Fruit fly (Drosophila melanogaster): Measurements from ENCODE around the gene hwt.

The hwt gene

DNA sequence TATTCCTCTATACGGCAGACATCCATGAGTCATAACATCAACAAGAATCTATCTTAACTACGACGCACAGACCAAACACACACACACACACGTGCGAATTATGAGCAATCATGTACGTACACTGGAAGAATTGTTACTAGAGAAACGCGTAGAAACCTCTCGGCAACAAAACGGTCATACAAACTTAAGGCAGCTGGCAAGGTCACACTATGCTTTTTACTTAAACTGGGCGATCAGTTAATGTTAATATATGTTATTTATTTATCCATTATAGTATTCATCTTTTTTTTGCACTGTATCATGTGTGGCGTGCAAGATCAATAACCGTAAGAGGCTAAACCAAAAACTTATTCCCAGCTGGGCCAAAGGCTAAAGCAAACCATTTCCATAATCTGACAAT lies 29.0 kb downstream of the hwt start (continued):
- TF ChIP-seq CG4424 (GFP tag; optimal IDR thresholded peaks at IDR 0.05) (peak; percentile 8), seq (GFP tag; IDR thresholded peaks at IDR 0.05) (no peak), Bteb2 (GFP tag; optimal IDR thresholded peaks at IDR 0.05) (no peak), E2f2 (GFP tag; IDR thresholded peaks at IDR 0.05) (no peak), gsb-n (tag; optimal IDR thresholded peaks at IDR 0.05) (no peak), Poxn (GFP tag; IDR thresholded peaks at IDR 0.05) (no peak), Dek (tag; optimal IDR thresholded peaks at IDR 0.05) (no peak), Ptx1 (GFP tag; IDR thresholded peaks at IDR 0.05) (0 out of 2 replicates have a peak, but pooled peaks have one; percentile 21), cad (GFP tag; optimal IDR thresholded peaks at IDR 0.05) (no peak), BtbVII (GFP tag; optimal IDR thresholded peaks at IDR 0.05) (no peak), CG12391 (tag; optimal IDR thresholded peaks at IDR 0.05) (peak; percentile 3), unc-4 (GFP tag; IDR thresholded peaks at IDR 0.05; ENCODE audit: partially characterized antibody) (no peak), CG16815 (GFP tag; optimal IDR thresholded peaks at IDR 0.05) (no peak), gt (GFP tag; IDR thresholded peaks at IDR 0.05) (no peak), CG30020 (tag; optimal IDR thresholded peaks at IDR 0.05) (no peak), lov (optimal IDR thresholded peaks at IDR 0.05) (no peak), lov (GFP tag; IDR thresholded peaks at IDR 0.05) (no peak), CG34224 (GFP tag; IDR thresholded peaks at IDR 0.05; ENCODE audit: partially characterized antibody) (no peak), CG15073 (GFP tag; optimal IDR thresholded peaks at IDR 0.05) (no peak), CG12769 (tag; optimal IDR thresholded peaks at IDR 0.05) (peak; percentile 20), H15 (GFP tag; IDR thresholded peaks at IDR 0.05) (no peak), Ets65A (GFP tag) (peak; percentile 72), CG17829 (tag; optimal IDR thresholded peaks at IDR 0.05) (no peak), tll (GFP tag; optimal IDR thresholded peaks at IDR 0.05) (no peak), dmrt99B (tag; optimal IDR thresholded peaks at IDR 0.05) (peak; percentile 44), jumu (GFP tag; optimal IDR thresholded peaks at IDR 0.05) (no peak), CG10274 (GFP tag; optimal IDR thresholded peaks at IDR 0.05) (no peak), gsb (GFP tag; IDR thresholded peaks at IDR 0.05) (no peak), psq (GFP tag; optimal IDR thresholded peaks at IDR 0.05) (no peak), CG1647 (GFP tag; optimal IDR thresholded peaks at IDR 0.05) (no peak), sd (tag; optimal IDR thresholded peaks at IDR 0.05) (no peak), CG3281 (GFP tag; optimal IDR thresholded peaks at IDR 0.05) (peak; percentile 8), CG8944 (GFP tag; optimal IDR thresholded peaks at IDR 0.05) (no peak), gcm2 (GFP tag; optimal IDR thresholded peaks at IDR 0.05) (no peak), CHES-1-like (GFP tag; optimal IDR thresholded peaks at IDR 0.05) (no peak), CG9817 (tag; optimal IDR thresholded peaks at IDR 0.05) (peak; percentile 25), CG2889 (GFP tag; IDR thresholded peaks at IDR 0.05) (no peak), sqz (GFP tag; optimal IDR thresholded peaks at IDR 0.05) (no peak), inv (GFP tag; IDR thresholded peaks at IDR 0.05; ENCODE audit: partially characterized antibody) (no peak), Ssrp (tag; optimal IDR thresholded peaks at IDR 0.05) (no peak), CG11723 (GFP tag; optimal IDR thresholded peaks at IDR 0.05) (no peak), Hr51 (GFP tag; optimal IDR thresholded peaks at IDR 0.05) (peak in 1 of 2 experiments; percentile 28), Usf (GFP tag; optimal IDR thresholded peaks at IDR 0.05) (no peak), MESR4 (GFP tag; optimal IDR thresholded peaks at IDR 0.05) (no peak), CG4328 (GFP tag; optimal IDR thresholded peaks at IDR 0.05) (no peak), B-H1 (GFP tag; IDR thresholded peaks at IDR 0.05) (no peak), CG13287 (GFP tag; IDR thresholded peaks at IDR 0.05; ENCODE audit: partially characterized antibody) (no peak), CG14014 (GFP tag; IDR thresholded peaks at IDR 0.05) (0 out of 2 replicates have a peak, but pooled peaks have one; percentile 42), CG17568 (GFP tag; optimal IDR thresholded peaks at IDR 0.05) (no peak), tna (GFP tag; IDR thresholded peaks at IDR 0.05; ENCODE audit: partially characterized antibody) (no peak), z (GFP tag; IDR thresholded peaks at IDR 0.05) (no peak)
